Worm (Caenorhabditis elegans): ENCODE results near the gene gad-1.

gad-1 gene

DNA sequence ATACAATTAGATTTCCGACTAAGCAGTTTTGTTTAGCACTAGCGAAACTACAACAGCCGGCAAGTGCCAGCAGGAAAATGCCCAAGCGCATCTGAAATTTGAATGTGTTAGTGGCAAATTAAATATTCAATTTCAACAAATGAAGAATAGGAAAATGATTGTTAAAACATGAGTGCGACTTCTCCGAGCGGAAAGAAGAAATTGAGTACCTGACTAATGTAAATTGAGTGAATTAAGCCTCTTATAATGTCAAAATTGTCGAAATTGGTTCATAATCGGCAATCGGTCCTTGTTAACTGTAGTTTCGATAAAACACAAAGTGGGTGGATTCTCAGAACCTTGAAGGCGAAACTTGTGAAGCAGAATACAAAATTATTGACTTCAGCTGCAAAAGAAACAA, 33.5 kb downstream of the gad-1 start, which contains the start of gene gfi-1:
Gene gfi-1, minus strand, starts transcription at position 101 of the 400 bp plus-strand sequence.
- no peak for TF ChIP-seq snpc-4 (tag; optimal IDR thresholded peaks at IDR 0.05)
- no peak for TF ChIP-seq flh-1 (GFP tag; optimal IDR thresholded peaks at IDR 0.05)
- no peak for TF ChIP-seq ztf-11 (tag; optimal IDR thresholded peaks at IDR 0.05)
- TF ChIP-seq ceh-43 (GFP tag; optimal IDR thresholded peaks at IDR 0.05) = no peak
- no peak for TF ChIP-seq lin-32 (GFP tag; optimal IDR thresholded peaks at IDR 0.05)
- TF ChIP-seq zip-8 (tag; optimal IDR thresholded peaks at IDR 0.05) = no peak
- TF ChIP-seq M03D4.4 (tag; optimal IDR thresholded peaks at IDR 0.05) = no peak
- TF ChIP-seq hlh-1 (tag; optimal IDR thresholded peaks at IDR 0.05) = no peak
- TF ChIP-seq nhr-12 (tag; optimal IDR thresholded peaks at IDR 0.05) = no peak
- TF ChIP-seq blmp-1 (tag; optimal IDR thresholded peaks at IDR 0.05) = no peak
- no peak for TF ChIP-seq ceh-83 (GFP tag; optimal IDR thresholded peaks at IDR 0.05)
- TF ChIP-seq tbx-8 (GFP tag; optimal IDR thresholded peaks at IDR 0.05) = no peak
- TF ChIP-seq bed-3 (GFP tag; optimal IDR thresholded peaks at IDR 0.05) = no peak
- TF ChIP-seq unc-120 (tag; optimal IDR thresholded peaks at IDR 0.05; ENCODE audit: poor library complexity, severe bottlenecking) = no peak
- TF ChIP-seq unc-62 (GFP tag; optimal IDR thresholded peaks at IDR 0.05) = no peak

DNA sequence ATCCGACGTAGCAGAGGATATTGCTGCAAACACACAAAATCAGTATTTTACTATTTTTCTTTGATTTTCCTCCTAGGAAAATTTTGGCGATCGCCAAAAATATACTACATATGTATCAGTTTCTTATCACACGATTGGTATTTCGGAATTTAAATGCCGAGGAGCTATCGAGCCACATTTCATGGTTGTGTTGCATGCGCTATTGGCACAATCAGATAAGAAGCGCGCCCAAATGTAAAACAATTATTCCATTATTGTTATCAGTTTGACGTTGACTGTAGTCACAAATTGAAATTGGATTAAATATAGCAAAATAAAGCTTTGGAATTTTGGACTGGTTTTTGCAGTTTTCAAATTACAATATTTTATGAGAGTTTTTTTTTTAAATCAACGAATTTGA, 34.4 kb downstream of the gad-1 start:
- no peak for TF ChIP-seq snpc-4 (tag; optimal IDR thresholded peaks at IDR 0.05)
- TF ChIP-seq nhr-12 (tag; optimal IDR thresholded peaks at IDR 0.05) = no peak
- no peak for TF ChIP-seq mab-5 (tag; optimal IDR thresholded peaks at IDR 0.05)
- TF ChIP-seq sem-2 (GFP tag; optimal IDR thresholded peaks at IDR 0.05) = no peak
- no peak for TF ChIP-seq hlh-1 (tag; optimal IDR thresholded peaks at IDR 0.05)
- TF ChIP-seq zip-8 (tag; optimal IDR thresholded peaks at IDR 0.05) = no peak
- no peak for TF ChIP-seq lin-32 (GFP tag; optimal IDR thresholded peaks at IDR 0.05)
- TF ChIP-seq mep-1 (tag; optimal IDR thresholded peaks at IDR 0.05) = no peak

DNA sequence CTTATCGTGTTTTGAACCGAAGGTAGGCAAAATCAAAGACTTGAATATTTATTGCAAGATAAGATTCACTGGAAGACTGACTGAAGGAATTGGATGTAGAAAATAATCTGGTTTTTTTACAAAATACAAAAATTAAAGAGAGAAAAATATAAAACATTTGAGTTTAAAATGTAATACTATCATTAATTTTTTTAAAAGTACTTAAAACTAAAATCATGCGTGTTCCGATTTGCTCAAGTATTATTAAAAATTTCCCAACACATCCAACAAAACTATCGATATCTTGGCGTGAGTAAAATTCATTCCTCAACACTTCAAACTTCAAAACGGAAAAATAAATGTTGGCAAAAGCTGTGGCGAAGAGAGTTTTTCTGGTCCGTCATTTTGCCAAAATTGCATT, 43.1 kb downstream of the gad-1 start, which contains the start of gene F57F4.1:
Gene F57F4.1, plus strand, starts transcription at position 301 of the 400 bp plus-strand sequence.
- TF ChIP-seq drap-1 (GFP tag; optimal IDR thresholded peaks at IDR 0.05) = no peak
- TF ChIP-seq ztf-11 (tag; optimal IDR thresholded peaks at IDR 0.05) = no peak
- no peak for TF ChIP-seq hlh-1 (tag; optimal IDR thresholded peaks at IDR 0.05)

DNA sequence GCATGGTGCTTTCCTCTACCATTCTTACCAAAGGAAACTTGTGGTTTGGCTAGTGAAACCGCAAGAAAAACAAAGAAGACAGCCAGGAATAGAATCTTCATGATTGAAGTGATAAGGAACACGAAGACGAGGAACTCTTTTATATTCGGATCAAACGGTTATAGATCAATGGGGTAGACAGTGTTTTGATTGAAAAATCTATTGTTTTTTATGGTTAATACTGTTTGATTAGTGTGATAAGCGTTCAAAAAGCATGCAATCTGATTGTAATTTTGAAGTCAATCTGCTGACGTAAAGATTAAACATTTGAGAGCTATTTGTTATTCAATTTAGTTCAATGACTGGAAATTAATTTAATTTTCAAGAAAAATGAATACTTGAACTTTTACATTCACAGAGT, 43.7 kb downstream of the gad-1 start, which contains the start of gene F57F4.2:
Gene F57F4.2, minus strand, starts transcription at position 101 of the 400 bp plus-strand sequence.
- TF ChIP-seq ceh-43 (GFP tag; optimal IDR thresholded peaks at IDR 0.05) (no peak), sptf-1 (tag; optimal IDR thresholded peaks at IDR 0.05) (no peak), drap-1 (GFP tag; optimal IDR thresholded peaks at IDR 0.05) (no peak), mls-2 (tag; optimal IDR thresholded peaks at IDR 0.05) (no peak), lin-32 (GFP tag; optimal IDR thresholded peaks at IDR 0.05) (no peak), snpc-4 (tag; optimal IDR thresholded peaks at IDR 0.05) (no peak), lin-13 (tag; optimal IDR thresholded peaks at IDR 0.05) (no peak), M03D4.4 (tag; optimal IDR thresholded peaks at IDR 0.05) (no peak), cnd-1 (tag; optimal IDR thresholded peaks at IDR 0.05) (no peak), ceh-39 (tag; optimal IDR thresholded peaks at IDR 0.05) (no peak), elt-1 (tag; optimal IDR thresholded peaks at IDR 0.05; ENCODE audit: borderline replicate concordance, insufficient read depth) (no peak), ces-1 (GFP tag; optimal IDR thresholded peaks at IDR 0.05) (no peak), nhr-237 (tag; optimal IDR thresholded peaks at IDR 0.05) (no peak), unc-62 (GFP tag; optimal IDR thresholded peaks at IDR 0.05) (no peak), hlh-1 (tag; optimal IDR thresholded peaks at IDR 0.05) (no peak), tbx-8 (GFP tag; optimal IDR thresholded peaks at IDR 0.05) (no peak), bed-3 (GFP tag; optimal IDR thresholded peaks at IDR 0.05) (no peak), nhr-76 (tag; optimal IDR thresholded peaks at IDR 0.05) (no peak), ham-2 (GFP tag; optimal IDR thresholded peaks at IDR 0.05) (no peak)

DNA sequence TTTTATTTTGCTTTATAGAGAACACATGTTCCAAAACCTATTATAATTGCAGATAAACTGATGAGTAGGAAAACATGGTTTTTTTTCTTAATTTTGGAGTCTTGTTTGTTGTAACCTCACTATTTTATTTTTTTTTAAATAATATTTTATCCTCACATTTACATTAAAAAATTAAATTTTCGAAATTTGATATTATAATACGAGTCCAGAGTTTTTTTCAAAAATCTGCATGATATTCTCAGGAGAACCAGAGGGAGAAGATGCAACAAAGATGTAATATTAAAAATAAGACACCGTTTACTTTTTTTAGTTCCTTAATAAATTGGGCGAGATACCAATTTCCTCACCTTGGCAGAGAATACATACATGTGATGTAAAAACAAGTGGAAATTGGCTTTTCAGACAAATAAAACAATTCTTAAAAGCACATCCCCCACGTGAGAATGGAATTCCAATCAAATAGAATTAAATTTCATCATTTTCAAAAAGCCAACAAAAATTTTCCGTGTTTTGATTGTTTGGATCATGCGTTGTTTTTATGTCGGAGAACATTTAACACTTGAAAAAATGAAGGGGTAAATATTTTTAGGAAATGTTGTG, 47.5 kb downstream of the gad-1 start:
- TF ChIP-seq mls-2 (tag; optimal IDR thresholded peaks at IDR 0.05) (no peak), bed-3 (GFP tag; optimal IDR thresholded peaks at IDR 0.05) (no peak), nhr-12 (tag; optimal IDR thresholded peaks at IDR 0.05) (no peak)

Data from whole organism, mixed stage, embryonic.